Worm (Caenorhabditis elegans) whole organism, L4 larva: ENCODE measurements around the gene F45D3.2.

Source experiments
- T26A8.4 ChIP-seq: fragments of 200-800 bp; sonication (Bioruptor generic); IDR thresholded peaks from 2 replicates; pipeline ENCODE4 v1.3.6; 2022; ENCODE audit warnings: missing genetic modification characterization, missing compliant biosample characterization
- Y105C5A.15 ChIP-seq: fragments of 200-800 bp; sonication (Bioruptor generic); IDR thresholded peaks from 2 replicates; pipeline ENCODE4 v1.3.6; 2022; ENCODE audit warnings: missing genetic modification characterization, missing compliant biosample characterization
- ZK337.2 ChIP-seq: fragments of 200-800 bp; sonication (Bioruptor generic); IDR thresholded peaks from 2 replicates; pipeline ENCODE4 v1.3.6; 2022; ENCODE audit warnings: missing genetic modification reagents, missing genetic modification characterization, missing compliant biosample characterization
- ZK546.5 ChIP-seq, 2 experiments: sonication (generic microtip); optimal IDR thresholded peaks; 2 replicates each; lab custom pipeline; 2017; ENCODE audit warnings: missing biosample characterization in 2 of 2, missing genetic modification characterization in 2 of 2
- aha-1 ChIP-seq: fragments of 150-350 bp; peaks from one replicate; lab custom pipeline; 2014; ENCODE audit warnings: missing biosample characterization, missing genetic modification characterization
- ama-1 ChIP-seq: fragments of 150-350 bp; optimal IDR thresholded peaks from 2 replicates; lab custom pipeline; 2014; ENCODE audit warnings: inconsistent platforms, mixed read lengths
- arid-1 ChIP-seq: fragments of 200-800 bp; sonication (Bioruptor generic); conservative IDR thresholded peaks from 2 replicates; pipeline ENCODE4 v1.3.6; 2022; ENCODE audit warnings: missing genetic modification reagents, missing genetic modification characterization, missing compliant biosample characterization
- ceh-28 ChIP-seq: fragments of 150-350 bp; optimal IDR thresholded peaks from 2 replicates; lab custom pipeline; 2014; ENCODE audit warnings: missing biosample characterization, missing genetic modification reagents, missing genetic modification characterization
- ceh-44 ChIP-seq: fragments of 200-800 bp; sonication (Bioruptor generic); IDR thresholded peaks from 2 replicates; pipeline ENCODE4 v1.3.6; 2022; ENCODE audit warnings: missing genetic modification reagents, missing genetic modification characterization, missing compliant biosample characterization
- daf-12 ChIP-seq: fragments of 150-350 bp; optimal IDR thresholded peaks from 2 replicates; lab custom pipeline; 2014; ENCODE audit warnings: missing biosample characterization, missing genetic modification reagents, missing genetic modification characterization
- daf-16 ChIP-seq, 3 experiments: sonication (generic microtip); optimal IDR thresholded peaks; 2 replicates each; lab custom pipeline; 2016 to 2017; ENCODE audit warnings: missing genetic modification characterization in 3 of 3, missing genetic modification reagents in 3 of 3, mild to moderate bottlenecking in 2 of 3, missing compliant biosample characterization in 2 of 3, missing biosample characterization in 1 of 3, moderate library complexity in 1 of 3
- daf-8 ChIP-seq: fragments of 200-800 bp; sonication (Bioruptor generic); IDR thresholded peaks from 2 replicates; pipeline ENCODE4 v1.3.6; 2022; ENCODE audit warnings: missing genetic modification characterization, missing compliant biosample characterization
- dmd-6 ChIP-seq: fragments of 200-800 bp; sonication (Bioruptor generic); IDR thresholded peaks from 2 replicates; pipeline ENCODE4 v1.3.6; 2022; ENCODE audit warnings: missing genetic modification reagents, missing genetic modification characterization, missing compliant biosample characterization
- dmd-8 ChIP-seq: fragments of 200-800 bp; sonication (Bioruptor generic); IDR thresholded peaks from 2 replicates; pipeline ENCODE4 v1.3.6; 2022; ENCODE audit warnings: missing genetic modification characterization, missing compliant biosample characterization
- dpl-1 ChIP-seq: fragments of 150-350 bp; optimal IDR thresholded peaks from 2 replicates; lab custom pipeline; 2014; ENCODE audit warnings: missing biosample characterization, missing genetic modification reagents, missing genetic modification characterization
- duxl-1 ChIP-seq: sonication (generic microtip); optimal IDR thresholded peaks from 2 replicates; lab custom pipeline; 2016; ENCODE audit warnings: mild to moderate bottlenecking, missing genetic modification characterization, moderate library complexity, missing compliant biosample characterization; ENCODE audit not compliant: poor library complexity
- egl-43 ChIP-seq: fragments of 200-800 bp; sonication (Bioruptor generic); IDR thresholded peaks from 2 replicates; pipeline ENCODE4 v1.3.6; 2022; ENCODE audit warnings: missing genetic modification reagents, missing genetic modification characterization, missing compliant biosample characterization
- fos-1 ChIP-seq: fragments of 150-350 bp; optimal IDR thresholded peaks from 2 replicates; lab custom pipeline; 2014; ENCODE audit warnings: missing biosample characterization, missing genetic modification characterization
- hlh-11 ChIP-seq: fragments of 200-800 bp; sonication (Bioruptor generic); optimal IDR thresholded peaks from 2 replicates; lab custom pipeline; 2018; ENCODE audit warnings: mild to moderate bottlenecking, missing genetic modification characterization, missing compliant biosample characterization
- hlh-30 ChIP-seq: sonication (generic microtip); optimal IDR thresholded peaks from 2 replicates; lab custom pipeline; 2017; ENCODE audit warnings: antibody characterized with exemption, mild to moderate bottlenecking, missing genetic modification characterization, missing compliant biosample characterization; ENCODE audit not compliant: insufficient read depth
- lim-7 ChIP-seq: fragments of 200-800 bp; sonication (Bioruptor generic); IDR thresholded peaks from 2 replicates; pipeline ENCODE4 v1.3.6; 2022; ENCODE audit warnings: missing genetic modification characterization, missing compliant biosample characterization
- lin-1 ChIP-seq: fragments of 200-800 bp; sonication (Bioruptor generic); IDR thresholded peaks from 2 replicates; pipeline ENCODE4 v1.3.6; 2022; ENCODE audit warnings: missing genetic modification reagents, missing genetic modification characterization, missing compliant biosample characterization
- lin-13 ChIP-seq: fragments of 150-350 bp; optimal IDR thresholded peaks from 2 replicates; lab custom pipeline; 2014; ENCODE audit warnings: missing biosample characterization, missing genetic modification reagents, missing genetic modification characterization
- lin-15B ChIP-seq: fragments of 150-350 bp; sonication (generic microtip); optimal IDR thresholded peaks from 3 replicates; lab custom pipeline; 2014; ENCODE audit warnings: missing biosample characterization, missing genetic modification characterization
- lin-38 ChIP-seq: fragments of 200-800 bp; sonication (Bioruptor generic); IDR thresholded peaks from 2 replicates; pipeline ENCODE4 v1.3.6; 2022; ENCODE audit warnings: missing genetic modification reagents, missing genetic modification characterization, missing compliant biosample characterization
- lin-39 ChIP-seq: fragments of 150-350 bp; optimal IDR thresholded peaks from 2 replicates; lab custom pipeline; 2014; ENCODE audit warnings: missing biosample characterization, missing genetic modification reagents, missing genetic modification characterization
- lsy-2 ChIP-seq, 2 experiments: fragments of 150-350 bp in 1 of 2; sonication (generic microtip) in 1 of 2; optimal IDR thresholded peaks; 2 replicates each; lab custom pipeline; 2014 to 2017; ENCODE audit warnings: missing biosample characterization in 2 of 2, missing genetic modification characterization in 2 of 2
- mdl-1 ChIP-seq, 2 experiments: fragments of 150-350 bp in 1 of 2; sonication (generic microtip) in 1 of 2; optimal IDR thresholded peaks; 2 replicates each; lab custom pipeline; 2014 to 2017; ENCODE audit warnings: missing biosample characterization in 2 of 2, missing genetic modification characterization in 2 of 2
- mep-1 ChIP-seq: fragments of 150-350 bp; sonication (generic microtip); optimal IDR thresholded peaks from 3 replicates; lab custom pipeline; 2014; ENCODE audit warnings: missing biosample characterization, missing genetic modification characterization
- mxl-3 ChIP-seq: fragments of 200-800 bp; sonication (Bioruptor generic); optimal IDR thresholded peaks from 2 replicates; lab custom pipeline; 2018; ENCODE audit warnings: mild to moderate bottlenecking, missing genetic modification characterization, missing compliant biosample characterization
- nhr-102 ChIP-seq: sonication (generic microtip); optimal IDR thresholded peaks from 2 replicates; lab custom pipeline; 2016; ENCODE audit warnings: mild to moderate bottlenecking, missing genetic modification characterization, moderate library complexity, missing compliant biosample characterization
- nhr-25 ChIP-seq: sonication (generic microtip); optimal IDR thresholded peaks from 2 replicates; lab custom pipeline; 2017; ENCODE audit warnings: missing genetic modification characterization, mild to moderate bottlenecking, missing compliant biosample characterization, antibody characterized with exemption, moderate library complexity, borderline replicate concordance; ENCODE audit not compliant: insufficient read depth
- nhr-28 ChIP-seq: fragments of 150-350 bp; optimal IDR thresholded peaks from 2 replicates; lab custom pipeline; 2014; ENCODE audit warnings: missing biosample characterization, missing genetic modification characterization
- nhr-48 ChIP-seq: sonication (generic microtip); optimal IDR thresholded peaks from 2 replicates; lab custom pipeline; 2016; ENCODE audit warnings: mild to moderate bottlenecking, missing genetic modification characterization, missing compliant biosample characterization
- nhr-6 ChIP-seq: fragments of 150-350 bp; optimal IDR thresholded peaks from 2 replicates; lab custom pipeline; 2014; ENCODE audit warnings: missing biosample characterization, missing genetic modification characterization
- nhr-77 ChIP-seq: fragments of 150-350 bp; optimal IDR thresholded peaks from 2 replicates; lab custom pipeline; 2014; ENCODE audit warnings: missing biosample characterization, missing genetic modification characterization
- rbr-2 ChIP-seq: sonication (generic microtip); optimal IDR thresholded peaks from 2 replicates; lab custom pipeline; 2016; ENCODE audit warnings: missing genotype, missing genetic modification characterization, missing compliant biosample characterization
- sdz-12 ChIP-seq: fragments of 200-800 bp; sonication (Bioruptor generic); optimal IDR thresholded peaks from 2 replicates; lab custom pipeline; 2018; ENCODE audit warnings: mild to moderate bottlenecking, missing genetic modification characterization, missing compliant biosample characterization
- set-16 ChIP-seq: fragments of 200-800 bp; sonication (Bioruptor generic); IDR thresholded peaks from 2 replicates; pipeline ENCODE4 v1.3.6; 2022; ENCODE audit warnings: missing genetic modification reagents, missing genetic modification characterization, missing compliant biosample characterization
- skn-1 ChIP-seq: fragments of 150-350 bp; optimal IDR thresholded peaks from 2 replicates; lab custom pipeline; 2014; ENCODE audit warnings: missing biosample characterization, missing genetic modification characterization
- snpc-1.2 ChIP-seq: fragments of 200-800 bp; sonication (Bioruptor generic); IDR thresholded peaks from 2 replicates; pipeline ENCODE4 v1.3.6; 2022; ENCODE audit warnings: missing genetic modification reagents, missing genetic modification characterization, missing compliant biosample characterization
- snpc-4 ChIP-seq: fragments of 150-350 bp; optimal IDR thresholded peaks from 2 replicates; lab custom pipeline; 2014; ENCODE audit warnings: missing biosample characterization, missing genetic modification characterization
- spr-3 ChIP-seq: fragments of 200-800 bp; sonication (Bioruptor generic); optimal IDR thresholded peaks from 2 replicates; lab custom pipeline; 2018; ENCODE audit warnings: mild to moderate bottlenecking, missing genetic modification characterization, missing compliant biosample characterization
- tra-1 ChIP-seq: fragments of 200-800 bp; sonication (Bioruptor generic); IDR thresholded peaks from 2 replicates; pipeline ENCODE4 v1.3.6; 2022; ENCODE audit warnings: missing genetic modification reagents, missing genetic modification characterization, missing compliant biosample characterization
- unc-130 ChIP-seq: sonication (generic microtip); optimal IDR thresholded peaks from 2 replicates; lab custom pipeline; 2016; ENCODE audit warnings: missing genetic modification reagents, missing genetic modification characterization, missing compliant biosample characterization
- unc-39 ChIP-seq: sonication (generic microtip); optimal IDR thresholded peaks from 2 replicates; lab custom pipeline; 2017; ENCODE audit warnings: missing biosample characterization, missing genetic modification characterization
- unc-62 ChIP-seq, 3 experiments: fragments of 150-350 bp in 1 of 3; sonication (generic microtip); optimal IDR thresholded peaks in 2 of 3; peaks in 1 of 3; 1 replicate in 1 of 3; 2 replicates in 2 of 3; lab custom pipeline; 2014 to 2017; ENCODE audit warnings: missing biosample characterization in 3 of 3, missing genetic modification characterization in 3 of 3, missing genetic modification reagents in 3 of 3, missing genotype in 1 of 3
- zfp-3 ChIP-seq: fragments of 200-800 bp; sonication (Bioruptor generic); conservative IDR thresholded peaks from 2 replicates; pipeline ENCODE4 v1.3.6; 2022; ENCODE audit warnings: missing genetic modification reagents, missing genetic modification characterization, missing compliant biosample characterization

The F45D3.2 gene

ce11 chrV:12548830-12549229 lies 8.0 kb downstream of the F45D3.2 start:
- TF ChIP-seq mdl-1 (tag; optimal IDR thresholded peaks at IDR 0.05; lab: Kevin White, UChicago): peak in 1 of 2 experiments; percentile 51
- no peak for TF ChIP-seq ZK337.2
- peak; percentile 54 for TF ChIP-seq nhr-102 (tag; lab: Kevin White, UChicago)
- TF ChIP-seq mep-1 (tag; lab: Kevin White, UChicago): peak; percentile 14
- peak; percentile 55 for TF ChIP-seq nhr-28 (tag; lab: Kevin White, UChicago)
- TF ChIP-seq mxl-3 (GFP tag; lab: Kevin White, UChicago): peak; percentile 11
- TF ChIP-seq skn-1 (tag; lab: Kevin White, UChicago): no peak
- no peak for TF ChIP-seq dmd-6 (GFP tag; lab: Robert Waterston, UW)
- peak; percentile 46 for TF ChIP-seq hlh-11
- peak; percentile 14 for TF ChIP-seq nhr-77
- TF ChIP-seq dmd-8 (GFP tag; lab: Robert Waterston, UW): no peak
- TF ChIP-seq nhr-25 (tag; lab: Kevin White, UChicago): peak; percentile 34
- no peak for TF ChIP-seq spr-3
- no peak for TF ChIP-seq arid-1
- TF ChIP-seq nhr-6: peak; percentile 4
- peak; percentile 90 for TF ChIP-seq T26A8.4 (GFP tag; lab: Robert Waterston, UW)
- TF ChIP-seq nhr-48 (tag; lab: Kevin White, UChicago): no peak
- no peak for TF ChIP-seq fos-1 (tag; lab: Kevin White, UChicago)
- peak; percentile 87 for TF ChIP-seq ama-1 (lab: Kevin White, UChicago)
- TF ChIP-seq hlh-30 (tag; lab: Kevin White, UChicago): no peak
- peak; percentile 93 for TF ChIP-seq aha-1 (tag; lab: Kevin White, UChicago)
- TF ChIP-seq zfp-3 (GFP tag; lab: Robert Waterston, UW): peak; percentile 74; the same call in 1 of the 2 replicates

ce11 chrV:12549604-12550003 lies 8.8 kb downstream of the F45D3.2 start:
- no peak for TF ChIP-seq ceh-44 (GFP tag; lab: Robert Waterston, UW)
- TF ChIP-seq snpc-4 (tag; lab: Kevin White, UChicago): no peak
- no peak for TF ChIP-seq lin-39 (tag; lab: Kevin White, UChicago)
- TF ChIP-seq nhr-6: peak; percentile 29
- TF ChIP-seq lin-13 (GFP tag; lab: Kevin White, UChicago): no peak
- no peak for TF ChIP-seq snpc-1.2
- no peak for TF ChIP-seq ZK546.5 (tag; optimal IDR thresholded peaks at IDR 0.05; lab: Kevin White, UChicago)
- TF ChIP-seq lim-7 (GFP tag; lab: Robert Waterston, UW): 0 out of 2 replicates have a peak, but pooled peaks have one; percentile 20
- TF ChIP-seq unc-130 (GFP tag; lab: Kevin White, UChicago): no peak
- no peak for TF ChIP-seq duxl-1 (tag; lab: Kevin White, UChicago)
- TF ChIP-seq rbr-2 (tag; lab: Kevin White, UChicago): no peak
- TF ChIP-seq mdl-1 (tag; optimal IDR thresholded peaks at IDR 0.05; lab: Kevin White, UChicago): no peak
- no peak for TF ChIP-seq dpl-1 (GFP tag; lab: Kevin White, UChicago)
- TF ChIP-seq lin-15B (tag; lab: Kevin White, UChicago): no peak
- TF ChIP-seq hlh-11: no peak
- no peak for TF ChIP-seq daf-16 (GFP tag; optimal IDR thresholded peaks at IDR 0.05; lab: Kevin White, UChicago)
- TF ChIP-seq daf-16 (tag; optimal IDR thresholded peaks at IDR 0.05; lab: Kevin White, UChicago): no peak
- TF ChIP-seq dmd-6 (GFP tag; lab: Robert Waterston, UW): no peak
- TF ChIP-seq lin-1 (GFP tag; lab: Robert Waterston, UW): no peak
- no peak for TF ChIP-seq nhr-25 (tag; lab: Kevin White, UChicago)
- TF ChIP-seq ceh-28: no peak
- peak; percentile 71 for TF ChIP-seq ama-1 (lab: Kevin White, UChicago)
- TF ChIP-seq lin-38 (GFP tag; lab: Robert Waterston, UW): no peak
- no peak for TF ChIP-seq daf-8 (GFP tag; lab: Robert Waterston, UW)
- TF ChIP-seq unc-62 (GFP tag; optimal IDR thresholded peaks at IDR 0.05 in 1 of 2; lab: Kevin White, UChicago): peak in 1 of 2 experiments; percentile 39
- TF ChIP-seq unc-62 (tag; optimal IDR thresholded peaks at IDR 0.05; lab: Kevin White, UChicago): no peak
- no peak for TF ChIP-seq daf-12 (tag; lab: Kevin White, UChicago)
- TF ChIP-seq aha-1 (tag; lab: Kevin White, UChicago): peak; percentile 68
- no peak for TF ChIP-seq lsy-2 (tag; optimal IDR thresholded peaks at IDR 0.05; lab: Kevin White, UChicago)
- TF ChIP-seq spr-3: peak; percentile 18
- no peak for TF ChIP-seq fos-1 (tag; lab: Kevin White, UChicago)
- TF ChIP-seq Y105C5A.15: no peak
- no peak for TF ChIP-seq set-16 (GFP tag; lab: Robert Waterston, UW)
- no peak for TF ChIP-seq sdz-12
- 0 out of 2 replicates have a peak, but pooled peaks have one; percentile 26 for TF ChIP-seq egl-43 (GFP tag; lab: Robert Waterston, UW)
- TF ChIP-seq mxl-3 (GFP tag; lab: Kevin White, UChicago): no peak
- no peak for TF ChIP-seq tra-1 (GFP tag; lab: Robert Waterston, UW)
- no peak for TF ChIP-seq unc-39 (tag; lab: Kevin White, UChicago)
- no peak for TF ChIP-seq T26A8.4 (GFP tag; lab: Robert Waterston, UW)
